Worm (Caenorhabditis elegans) whole organism, early embryonic: ENCODE results near the gene R12A1.3.

Experiments
- B0310.2 ChIP-seq: sonication (generic microtip); optimal IDR thresholded peaks from 2 replicates; lab custom pipeline; 2016; ENCODE audit warnings: mild to moderate bottlenecking, missing genetic modification characterization, missing compliant biosample characterization
- F13C5.2 ChIP-seq: sonication (generic microtip); optimal IDR thresholded peaks from 2 replicates; lab custom pipeline; 2017; ENCODE audit warnings: mild to moderate bottlenecking, missing genetic modification characterization, inconsistent platforms, missing compliant biosample characterization
- aly-1 ChIP-seq: sonication (generic microtip); optimal IDR thresholded peaks from 2 replicates; lab custom pipeline; 2016; ENCODE audit warnings: missing genetic modification characterization, missing compliant biosample characterization
- ama-1 ChIP-seq: fragments of 150-350 bp; optimal IDR thresholded peaks from 2 replicates; lab custom pipeline; 2014
- ceh-13 ChIP-seq: fragments of 200-800 bp; sonication (Bioruptor generic); optimal IDR thresholded peaks from 2 replicates; lab custom pipeline; 2018; ENCODE audit warnings: mild to moderate bottlenecking, missing genetic modification characterization, missing compliant biosample characterization
- ceh-36 ChIP-seq: sonication (generic microtip); optimal IDR thresholded peaks from 2 replicates; lab custom pipeline; 2016; ENCODE audit warnings: missing genetic modification characterization, inconsistent platforms, missing compliant biosample characterization
- ets-7 ChIP-seq: sonication (generic microtip); optimal IDR thresholded peaks from 2 replicates; lab custom pipeline; 2016; ENCODE audit warnings: missing genotype, missing genetic modification characterization, missing compliant biosample characterization
- flt-1 ChIP-seq: fragments of 200-800 bp; sonication (Bioruptor generic); IDR thresholded peaks from 2 replicates; pipeline ENCODE4 v1.3.6; 2022; ENCODE audit warnings: missing genetic modification characterization, missing compliant biosample characterization
- hmbx-1 ChIP-seq: sonication (generic microtip); optimal IDR thresholded peaks from 2 replicates; lab custom pipeline; 2016; ENCODE audit warnings: mild to moderate bottlenecking, missing genetic modification characterization, missing compliant biosample characterization
- hmg-4 ChIP-seq: fragments of 200-800 bp; sonication (Bioruptor generic); optimal IDR thresholded peaks from 2 replicates; lab custom pipeline; 2018; ENCODE audit warnings: mild to moderate bottlenecking, missing genetic modification characterization, missing compliant biosample characterization
- hnd-1 ChIP-seq: sonication (generic microtip); optimal IDR thresholded peaks from 2 replicates; lab custom pipeline; 2016; ENCODE audit warnings: missing genetic modification characterization, missing compliant biosample characterization
- pes-1 ChIP-seq: fragments of 200-800 bp; sonication (Bioruptor generic); IDR thresholded peaks from 2 replicates; pipeline ENCODE4 v1.3.6; 2022; ENCODE audit warnings: missing genetic modification reagents, missing genetic modification characterization, missing compliant biosample characterization
- scrt-1 ChIP-seq: fragments of 200-800 bp; sonication (Bioruptor generic); IDR thresholded peaks from 2 replicates; pipeline ENCODE4 v1.3.6; 2022; ENCODE audit warnings: missing genetic modification characterization, missing compliant biosample characterization
- sea-1 ChIP-seq: fragments of 200-800 bp; sonication (Bioruptor generic); conservative IDR thresholded peaks from 2 replicates; pipeline ENCODE4 v1.3.6; 2022; ENCODE audit warnings: missing genetic modification characterization, missing compliant biosample characterization
- tbx-11 ChIP-seq: fragments of 200-800 bp; sonication (Bioruptor generic); IDR thresholded peaks from 2 replicates; pipeline ENCODE4 v1.3.6; 2022; ENCODE audit warnings: missing genetic modification characterization, missing compliant biosample characterization
- tbx-37 ChIP-seq: fragments of 200-800 bp; sonication (Bioruptor generic); conservative IDR thresholded peaks from 2 replicates; pipeline ENCODE4 v1.3.6; 2022; ENCODE audit warnings: missing genetic modification reagents, missing genetic modification characterization, missing compliant biosample characterization
- tra-4 ChIP-seq: sonication (generic microtip); optimal IDR thresholded peaks from 2 replicates; lab custom pipeline; 2017; ENCODE audit warnings: missing genetic modification characterization, missing compliant biosample characterization

R12A1.3 gene

DNA sequence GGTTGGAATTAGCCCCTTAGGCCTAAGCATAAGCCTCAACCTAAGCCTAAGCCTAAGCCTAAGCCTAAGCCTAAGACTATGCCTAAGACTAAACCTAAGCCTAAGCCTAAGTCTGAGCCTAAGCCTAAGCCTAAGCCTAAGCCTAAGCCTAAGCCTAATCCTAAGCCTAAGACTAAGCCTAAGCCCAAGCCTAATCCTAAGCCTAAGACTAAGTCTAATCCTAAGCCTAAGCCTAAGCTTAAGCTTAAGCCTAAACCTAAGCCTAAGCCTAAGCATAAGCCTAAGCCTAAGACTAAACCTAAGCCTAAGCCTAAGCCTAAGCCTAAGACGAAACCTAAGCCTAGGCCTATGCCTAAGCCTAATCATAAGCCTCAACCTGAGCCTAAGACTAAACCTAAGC is 2.3 kb downstream of the R12A1.3 start:
- TF ChIP-seq hmg-4 (GFP tag; lab: Kevin White, UChicago) (no peak), flt-1 (GFP tag; lab: Robert Waterston, UW) (no peak), aly-1 (tag; lab: Kevin White, UChicago) (no peak), ets-7 (tag; lab: Kevin White, UChicago) (no peak), tbx-37 (GFP tag; lab: Robert Waterston, UW) (no peak), ceh-36 (tag; lab: Kevin White, UChicago) (peak; percentile 96), scrt-1 (GFP tag; lab: Robert Waterston, UW) (no peak)

DNA sequence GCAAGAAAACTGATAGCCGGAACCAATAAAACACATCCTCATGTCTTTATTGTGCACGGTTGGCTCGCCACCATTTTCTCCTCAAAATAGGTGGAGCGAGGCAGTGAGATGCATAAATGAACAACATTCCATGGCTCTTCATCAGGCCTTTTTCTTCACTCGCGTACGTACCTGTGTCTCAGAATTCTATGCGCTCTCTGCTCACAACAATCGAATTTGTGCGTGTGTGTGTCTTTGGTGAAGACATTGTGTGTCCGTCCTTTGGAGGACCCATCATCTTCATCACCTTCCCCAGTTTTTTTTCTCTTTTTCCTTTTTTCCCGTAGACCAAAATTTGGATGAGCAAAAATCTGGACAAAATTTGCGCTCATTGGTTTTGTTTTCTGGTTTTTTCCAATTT is 3.3 kb downstream of the R12A1.3 start:
- no peak for TF ChIP-seq ama-1 (lab: Kevin White, UChicago)
- no peak for TF ChIP-seq hmbx-1 (tag; lab: Kevin White, UChicago)

DNA sequence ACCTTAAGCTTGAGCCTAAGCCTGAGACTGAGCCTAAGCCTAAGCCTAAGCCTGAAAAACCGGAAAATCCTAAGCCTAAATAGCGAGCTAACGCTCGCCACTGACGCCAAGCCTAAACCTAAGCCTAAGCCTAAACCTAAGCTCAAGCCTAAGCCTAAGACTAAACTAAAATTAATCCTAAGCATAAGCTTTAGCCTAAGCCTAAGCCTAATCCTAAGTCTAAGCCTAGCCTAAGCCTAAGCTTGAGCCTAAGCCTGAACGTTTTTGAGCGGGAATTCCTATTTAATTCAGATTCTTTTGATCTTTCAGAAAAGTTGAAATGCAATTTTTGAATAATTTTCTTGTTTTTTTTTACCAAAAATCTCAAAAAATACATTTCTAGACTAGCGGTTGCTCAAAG is 9.4 kb downstream of the R12A1.3 start:
- TF ChIP-seq tbx-37 (GFP tag; lab: Robert Waterston, UW) (no peak), ceh-36 (tag; lab: Kevin White, UChicago) (peak; percentile 83), F13C5.2 (tag; lab: Kevin White, UChicago) (no peak), ama-1 (lab: Kevin White, UChicago) (no peak), ets-7 (tag; lab: Kevin White, UChicago) (no peak)

DNA sequence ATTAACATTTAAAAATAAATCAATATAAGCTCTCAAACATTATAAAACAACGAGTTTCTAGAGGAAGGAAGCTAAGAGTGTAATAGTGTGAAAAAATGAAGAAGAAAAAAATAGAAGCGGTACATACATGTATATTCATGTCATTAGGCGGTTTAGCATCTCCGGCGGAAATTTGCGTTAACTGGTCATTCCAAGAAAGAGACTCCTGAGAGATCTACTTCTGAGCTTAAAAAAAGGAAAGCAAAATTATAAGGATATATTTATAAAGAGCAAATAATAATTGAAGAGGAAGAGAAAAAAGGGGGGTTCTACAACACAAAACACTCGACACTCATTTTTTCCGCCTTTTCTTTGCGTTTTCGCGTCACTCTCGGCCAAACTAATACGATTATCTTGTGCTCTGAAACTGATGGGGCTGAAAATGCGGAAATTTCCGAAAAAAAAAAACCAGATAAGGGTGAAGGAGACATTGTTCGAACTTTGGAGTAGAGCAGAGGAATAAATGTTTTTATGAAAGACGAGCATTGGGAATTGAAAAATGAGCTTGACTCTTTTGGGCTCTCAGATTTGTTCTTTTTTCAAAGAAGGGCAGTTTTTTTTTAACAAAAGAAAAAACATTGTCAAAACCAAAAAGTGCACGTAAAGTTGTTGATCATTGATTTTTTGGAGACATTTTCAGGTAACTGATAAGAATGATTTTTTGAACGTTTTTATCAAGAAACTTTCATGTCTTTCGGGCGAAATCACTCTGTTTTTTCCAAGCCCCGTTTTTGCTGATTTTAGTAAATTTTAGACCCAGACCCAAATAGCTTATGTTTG is 10.8 kb downstream of the R12A1.3 start:
- TF ChIP-seq ceh-36 (tag; lab: Kevin White, UChicago) (no peak), sea-1 (no peak), aly-1 (tag; lab: Kevin White, UChicago) (no peak), F13C5.2 (tag; lab: Kevin White, UChicago) (no peak), hmbx-1 (tag; lab: Kevin White, UChicago) (no peak), tra-4 (tag; lab: Kevin White, UChicago) (no peak), hnd-1 (tag; lab: Kevin White, UChicago) (no peak), B0310.2 (tag; lab: Kevin White, UChicago) (no peak), scrt-1 (GFP tag; lab: Robert Waterston, UW) (no peak), tbx-37 (GFP tag; lab: Robert Waterston, UW) (no peak), ceh-13 (no peak), ets-7 (tag; lab: Kevin White, UChicago) (no peak), pes-1 (GFP tag; lab: Robert Waterston, UW) (no peak), ama-1 (lab: Kevin White, UChicago) (no peak)

DNA sequence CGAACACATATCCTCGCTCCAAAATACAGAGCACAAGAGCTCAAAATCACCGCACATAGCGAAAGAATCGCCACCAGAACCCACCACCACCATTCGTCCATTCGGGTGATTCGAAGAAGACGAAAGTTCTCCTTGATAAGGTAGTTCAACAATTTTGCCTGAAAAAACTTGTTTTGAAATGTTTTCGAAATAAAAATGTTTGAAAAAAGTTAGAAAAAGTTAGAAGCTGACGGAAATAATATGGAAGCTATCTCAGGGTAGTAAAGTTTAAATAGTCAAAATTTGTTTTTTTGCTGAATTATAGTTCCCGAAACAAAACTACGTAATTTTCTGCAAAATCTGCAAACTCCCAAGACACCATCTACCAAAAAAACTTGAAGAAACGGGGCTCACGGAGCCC is 14.1 kb downstream of the R12A1.3 start, which contains the start of gene snt-5:
TSS of gene snt-5 (minus strand) at position 101 of the 400 bp plus-strand sequence.
- TF ChIP-seq B0310.2 (tag; lab: Kevin White, UChicago) (no peak), F13C5.2 (tag; lab: Kevin White, UChicago) (no peak), hnd-1 (tag; lab: Kevin White, UChicago) (no peak), pes-1 (GFP tag; lab: Robert Waterston, UW) (no peak), ceh-36 (tag; lab: Kevin White, UChicago) (no peak), ceh-13 (no peak), tbx-37 (GFP tag; lab: Robert Waterston, UW) (no peak), scrt-1 (GFP tag; lab: Robert Waterston, UW) (no peak), hmbx-1 (tag; lab: Kevin White, UChicago) (no peak), tra-4 (tag; lab: Kevin White, UChicago) (no peak), flt-1 (GFP tag; lab: Robert Waterston, UW) (no peak), sea-1 (no peak), hmg-4 (GFP tag; lab: Kevin White, UChicago) (no peak), ama-1 (lab: Kevin White, UChicago) (no peak), ets-7 (tag; lab: Kevin White, UChicago) (no peak), aly-1 (tag; lab: Kevin White, UChicago) (no peak)

DNA sequence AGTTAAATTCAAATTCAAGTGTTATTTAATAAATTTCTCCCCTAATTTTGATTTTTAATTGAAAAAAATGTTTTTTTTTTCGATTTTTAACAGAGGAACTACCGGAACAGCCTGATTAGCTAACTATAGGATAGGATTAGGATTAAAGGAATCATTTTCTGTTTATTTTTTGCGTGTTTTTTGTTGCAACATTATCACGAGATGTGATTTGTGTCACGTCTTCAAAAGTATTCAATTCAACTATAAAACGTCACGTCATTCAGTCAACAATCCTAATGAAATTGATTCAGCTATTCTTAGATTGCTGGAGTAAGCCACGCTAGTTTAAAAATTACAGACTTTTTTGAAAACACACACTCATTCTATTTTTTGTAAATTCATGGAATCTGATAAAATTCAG is 14.9 kb downstream of the R12A1.3 start:
- no peak for TF ChIP-seq flt-1 (GFP tag; lab: Robert Waterston, UW)
- no peak for TF ChIP-seq ama-1 (lab: Kevin White, UChicago)
- TF ChIP-seq ceh-13, result no peak
- TF ChIP-seq ceh-36 (tag; lab: Kevin White, UChicago), result no peak
- TF ChIP-seq ets-7 (tag; lab: Kevin White, UChicago), result no peak
- TF ChIP-seq aly-1 (tag; lab: Kevin White, UChicago), result no peak
- no peak for TF ChIP-seq hnd-1 (tag; lab: Kevin White, UChicago)

DNA sequence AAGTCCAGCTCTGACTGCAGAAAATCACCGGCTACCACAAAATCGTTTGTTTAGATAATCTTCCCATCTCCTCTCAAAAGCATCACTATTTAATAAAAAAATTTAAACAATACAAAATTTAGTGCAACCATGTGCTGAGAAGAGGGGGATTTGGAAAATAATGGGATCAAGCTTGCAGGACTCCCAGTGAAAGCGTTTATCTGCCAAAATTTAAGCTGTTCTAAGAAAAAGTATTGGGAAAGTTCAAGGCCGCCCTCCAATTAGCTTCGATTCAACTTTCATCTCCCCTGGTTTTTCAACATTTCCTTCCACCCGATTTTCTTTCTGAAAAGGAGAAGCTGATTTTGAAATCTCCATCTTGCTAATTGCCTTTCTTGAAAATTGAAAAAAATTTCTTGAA is 17.5 kb downstream of the R12A1.3 start:
- TF ChIP-seq tbx-11 (GFP tag; lab: Robert Waterston, UW), result no peak
- no peak for TF ChIP-seq pes-1 (GFP tag; lab: Robert Waterston, UW)
- TF ChIP-seq flt-1 (GFP tag; lab: Robert Waterston, UW), result no peak
- no peak for TF ChIP-seq ceh-13
- TF ChIP-seq tra-4 (tag; lab: Kevin White, UChicago), result no peak
- TF ChIP-seq hmbx-1 (tag; lab: Kevin White, UChicago), result no peak
- no peak for TF ChIP-seq aly-1 (tag; lab: Kevin White, UChicago)
- no peak for TF ChIP-seq hmg-4 (GFP tag; lab: Kevin White, UChicago)
- TF ChIP-seq B0310.2 (tag; lab: Kevin White, UChicago), result no peak
- no peak for TF ChIP-seq ceh-36 (tag; lab: Kevin White, UChicago)
- no peak for TF ChIP-seq sea-1
- no peak for TF ChIP-seq hnd-1 (tag; lab: Kevin White, UChicago)
- TF ChIP-seq F13C5.2 (tag; lab: Kevin White, UChicago), result no peak
